Fruit fly (Drosophila melanogaster) whole organism, pupa: ENCODE measurements around the gene CG12061.

Experiments used
- CG10348 ChIP-seq: fragments of 200-800 bp; sonication (Bioruptor generic); IDR thresholded peaks from 2 replicates; pipeline ENCODE4 v1.3.6; 2022; ENCODE audit warnings: missing biosample characterization, missing genetic modification characterization
- CG12605 ChIP-seq: fragments of 200-800 bp; sonication (Bioruptor generic); IDR thresholded peaks from 2 replicates; pipeline ENCODE4 v1.3.6; 2022; ENCODE audit warnings: missing biosample characterization, missing genetic modification characterization
- CG13204 ChIP-seq: fragments of 200-800 bp; sonication (Bioruptor generic); optimal IDR thresholded peaks from 2 replicates; lab custom pipeline; 2018; ENCODE audit warnings: missing biosample characterization, mild to moderate bottlenecking, missing genetic modification characterization, moderate library complexity
- CG14655 ChIP-seq: fragments of 200-800 bp; sonication (Bioruptor generic); optimal IDR thresholded peaks from 3 replicates; lab custom pipeline; 2017; ENCODE audit warnings: mild to moderate bottlenecking, missing biosample characterization, missing genetic modification reagents, missing genetic modification characterization
- CG15710 ChIP-seq: fragments of 200-800 bp; sonication (Bioruptor generic); optimal IDR thresholded peaks from 2 replicates; lab custom pipeline; 2018; ENCODE audit warnings: missing biosample characterization, mild to moderate bottlenecking, missing genetic modification characterization, moderate library complexity
- CG17806 ChIP-seq: fragments of 200-800 bp; sonication (Bioruptor generic); optimal IDR thresholded peaks from 2 replicates; lab custom pipeline; 2018; ENCODE audit warnings: missing biosample characterization, mild to moderate bottlenecking, missing genetic modification characterization, moderate library complexity
- CG34367 ChIP-seq: fragments of 200-800 bp; sonication (Bioruptor generic); optimal IDR thresholded peaks from 2 replicates; lab custom pipeline; 2018; ENCODE audit warnings: missing biosample characterization, mild to moderate bottlenecking, missing genetic modification characterization
- CG8159 ChIP-seq: fragments of 200-800 bp; sonication (Bioruptor generic); optimal IDR thresholded peaks from 3 replicates; lab custom pipeline; 2018; ENCODE audit warnings: missing biosample characterization, mild to moderate bottlenecking, missing genetic modification characterization, moderate library complexity
- CG9948 ChIP-seq: fragments of 200-800 bp; sonication (Bioruptor generic); optimal IDR thresholded peaks from 2 replicates; lab custom pipeline; 2018; ENCODE audit warnings: missing biosample characterization, mild to moderate bottlenecking, missing genetic modification characterization, moderate library complexity
- D1 ChIP-seq: fragments of 200-800 bp; sonication (Bioruptor generic); optimal IDR thresholded peaks from 2 replicates; lab custom pipeline; 2018; ENCODE audit warnings: missing biosample characterization, mild to moderate bottlenecking, missing genetic modification characterization, moderate library complexity
- Ets98B ChIP-seq: fragments of 200-800 bp; sonication (Bioruptor generic); IDR thresholded peaks from 2 replicates; pipeline ENCODE4 v1.3.6; 2022; ENCODE audit warnings: missing biosample characterization, missing genetic modification characterization
- Pif1A ChIP-seq: fragments of 200-800 bp; sonication (Bioruptor generic); optimal IDR thresholded peaks from 3 replicates; lab custom pipeline; 2016; ENCODE audit warnings: missing biosample characterization, missing genetic modification characterization
- Snoo ChIP-seq: fragments of 200-800 bp; sonication (Bioruptor generic); optimal IDR thresholded peaks from 3 replicates; lab custom pipeline; 2017; ENCODE audit warnings: missing biosample characterization, mild to moderate bottlenecking, missing genetic modification characterization, inconsistent platforms
- fd96Ca ChIP-seq: fragments of 200-800 bp; sonication (Bioruptor generic); IDR thresholded peaks from 3 replicates; pipeline ENCODE4 v1.3.6; 2022; ENCODE audit warnings: missing biosample characterization, missing genetic modification characterization
- gl ChIP-seq: fragments of 200-800 bp; sonication (Bioruptor generic); optimal IDR thresholded peaks from 2 replicates; lab custom pipeline; 2018; ENCODE audit warnings: missing biosample characterization, mild to moderate bottlenecking, missing genetic modification characterization

The CG12061 gene

dm6 chrX:23092531-23092930 is 56.7 kb downstream of the CG12061 start, which contains the start of gene CG17159:
CG17159 (minus strand) TSS chrX:23092631.
- TF ChIP-seq CG9948 (no peak), CG12605 (GFP tag; lab: Robert Waterston, UW) (no peak), CG15710 (tag; lab: Kevin White, UChicago) (no peak), Ets98B (GFP tag; lab: Robert Waterston, UW) (no peak), Snoo (no peak), Pif1A (GFP tag; lab: Kevin White, UChicago) (no peak), CG13204 (GFP tag; lab: Kevin White, UChicago) (no peak), D1 (tag; lab: Kevin White, UChicago) (no peak), CG8159 (no peak), CG14655 (no peak), CG34367 (no peak), CG17806 (tag; lab: Kevin White, UChicago) (no peak)

- no peak for TF ChIP-seq CG14655
- TF ChIP-seq, all 21 proteins: peak for 0
Observed at dm6 chrX:23096117-23096817, 60.4 kb downstream of the CG12061 start, which contains the start of gene CG17162. CG17162 (minus strand) TSS chrX:23096735.

DNA sequence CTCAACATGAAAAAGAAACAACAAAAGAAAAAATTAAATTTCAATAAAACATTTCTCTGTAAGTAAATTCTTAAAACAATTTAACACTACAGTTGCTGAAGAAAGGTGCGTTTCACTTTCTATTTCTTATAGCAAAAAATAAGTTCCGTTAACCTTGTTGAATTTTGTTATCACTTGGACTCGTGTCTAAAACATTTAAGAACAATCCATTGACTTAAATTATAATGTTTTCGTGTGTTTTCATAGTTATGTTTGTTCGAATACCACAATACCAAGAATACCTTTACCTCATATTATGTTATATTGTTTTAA is 60.9 kb downstream of the CG12061 start:
- TF ChIP-seq CG15710 (tag; lab: Kevin White, UChicago): peak; percentile 12
- no peak for TF ChIP-seq CG10348 (GFP tag; lab: Robert Waterston, UW)
- TF ChIP-seq, all 21 proteins: peak for 1

DNA sequence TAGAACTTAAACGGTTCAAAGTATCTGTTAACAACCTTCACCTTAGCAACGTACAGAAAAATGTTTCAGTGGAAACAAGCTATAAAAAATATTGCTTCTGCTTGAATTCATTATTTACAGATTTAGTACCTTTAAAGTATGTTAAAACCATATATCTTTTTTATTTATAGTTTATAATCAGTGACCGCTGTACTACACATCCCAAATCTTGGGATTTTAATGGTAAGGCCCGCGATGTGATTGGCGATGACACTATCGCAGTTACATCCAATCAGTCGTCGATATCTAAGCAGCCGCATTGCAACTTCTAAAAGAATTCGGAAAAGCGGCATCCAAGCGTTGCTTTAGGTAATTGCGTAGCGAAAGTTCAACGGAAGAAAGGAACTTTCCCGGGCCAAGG is 61.4 kb downstream of the CG12061 start:
- TF ChIP-seq Snoo (no peak), fd96Ca (GFP tag; lab: Robert Waterston, UW) (no peak), D1 (tag; lab: Kevin White, UChicago) (no peak), Ets98B (GFP tag; lab: Robert Waterston, UW) (no peak), gl (tag; lab: Kevin White, UChicago) (no peak), CG13204 (GFP tag; lab: Kevin White, UChicago) (no peak), CG12605 (GFP tag; lab: Robert Waterston, UW) (no peak), Pif1A (GFP tag; lab: Kevin White, UChicago) (no peak), CG14655 (no peak)
